Fruit fly (Drosophila melanogaster) whole organism, prepupa: ENCODE measurements around the gene Nipsnap.

ENCODE experiments used
- Eip75B ChIP-seq: fragments of 200-800 bp; sonication (Bioruptor generic); optimal IDR thresholded peaks from 3 replicates; lab custom pipeline; 2016; ENCODE audit warnings: missing biosample characterization, missing genetic modification characterization
- Hr39 ChIP-seq: fragments of 200-800 bp; sonication (Bioruptor generic); optimal IDR thresholded peaks from 2 replicates; lab custom pipeline; 2016; ENCODE audit warnings: missing biosample characterization, missing genetic modification characterization

DNA sequence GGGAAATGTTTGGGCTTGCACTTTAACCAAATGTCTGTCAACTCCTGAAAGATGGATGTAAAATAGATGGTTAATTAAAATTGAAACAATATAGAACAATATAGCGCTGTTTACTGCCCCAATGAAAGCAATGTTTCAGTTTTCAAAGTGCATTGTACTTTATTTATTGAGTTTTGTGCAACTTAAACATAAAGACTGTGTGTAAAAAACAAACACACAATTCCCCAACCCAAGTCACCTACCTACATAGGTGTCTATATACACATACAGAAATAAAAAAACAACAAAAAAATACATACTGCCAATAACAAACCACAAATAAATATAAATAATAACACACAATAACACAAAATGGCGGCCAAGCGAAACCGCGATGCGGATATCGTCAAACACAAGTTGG, 9.6 kb upstream of the Nipsnap start, which contains the start of gene CG8958:
- no peak for TF ChIP-seq Hr39 (GFP tag; lab: Kevin White, UChicago)
- TF ChIP-seq Eip75B (GFP tag; lab: Kevin White, UChicago) = no peak
